Fruit fly (Drosophila melanogaster): ENCODE measurements around the gene CG3817.
A peak's percentile ranks its signal among the peaks of the same experiment; 100 is the strongest.

The CG3817 gene

DNA sequence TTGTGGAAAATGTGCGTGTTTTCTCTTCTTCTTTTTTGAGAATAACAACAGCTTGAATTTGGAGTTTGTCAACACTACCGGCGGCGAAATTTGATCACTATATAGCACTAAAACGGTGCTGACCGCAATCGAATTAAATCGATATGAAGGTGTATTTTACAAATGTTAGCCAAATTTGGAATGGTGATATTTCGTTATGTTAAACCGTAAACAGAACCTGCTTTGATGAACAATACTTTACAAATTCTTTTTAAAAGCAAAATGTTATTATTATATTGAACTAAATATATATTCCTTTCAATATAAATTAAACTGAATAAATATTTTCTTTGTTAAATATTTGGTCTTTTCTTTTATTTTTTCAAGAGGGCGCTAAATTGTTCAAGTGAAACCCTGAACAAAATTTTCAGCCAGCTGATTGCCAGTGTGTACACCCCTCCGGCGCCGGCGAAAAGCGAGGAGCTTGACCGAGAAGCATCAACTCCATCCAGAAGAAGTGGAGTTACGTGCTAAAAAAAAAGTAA is 12.5 kb upstream of the CG3817 start, which contains the start of the genes Rrp6, CG33331 and CG33332 (continued):
- TF ChIP-seq CG11247 (GFP tag; IDR thresholded peaks at IDR 0.05) (peak; percentile 65), exex (tag; optimal IDR thresholded peaks at IDR 0.05) (no peak), CG14014 (GFP tag; IDR thresholded peaks at IDR 0.05) (0 out of 2 replicates have a peak, but pooled peaks have one; percentile 23), fd102C (GFP tag; optimal IDR thresholded peaks at IDR 0.05) (no peak), oc (tag; optimal IDR thresholded peaks at IDR 0.05) (no peak), CG31365 (tag; optimal IDR thresholded peaks at IDR 0.05) (no peak), CG2712 (tag; optimal IDR thresholded peaks at IDR 0.05) (peak; percentile 78), CG10366 (GFP tag; IDR thresholded peaks at IDR 0.05) (peak; percentile 56), MTF-1 (GFP tag; optimal IDR thresholded peaks at IDR 0.05; ENCODE audit: borderline replicate concordance) (no peak), cwo (GFP tag; optimal IDR thresholded peaks at IDR 0.05) (peak; percentile 59), CG15479 (GFP tag; optimal IDR thresholded peaks at IDR 0.05) (no peak), CG34224 (GFP tag; IDR thresholded peaks at IDR 0.05; ENCODE audit: partially characterized antibody) (peak; percentile 80), CG11695 (GFP tag; IDR thresholded peaks at IDR 0.05) (peak; percentile 64; the same call in 2 of the 3 replicates), CG18619 (GFP tag; optimal IDR thresholded peaks at IDR 0.05) (peak; percentile 74), Scr (GFP tag; IDR thresholded peaks at IDR 0.05; ENCODE audit: partially characterized antibody) (peak; percentile 46), CG11560 (tag; IDR thresholded peaks at IDR 0.05) (no peak; the same call in 2 of the 3 replicates), Optix (GFP tag; IDR thresholded peaks at IDR 0.05) (no peak), emc (GFP tag; optimal IDR thresholded peaks at IDR 0.05) (no peak), phol (tag; optimal IDR thresholded peaks at IDR 0.05) (peak; percentile 80), vfl (GFP tag; optimal IDR thresholded peaks at IDR 0.05) (peak; percentile 61), CG32767 (GFP tag; IDR thresholded peaks at IDR 0.05) (no peak; the same call in 1 of the 2 replicates), br (optimal IDR thresholded peaks at IDR 0.05) (no peak), al (GFP tag; IDR thresholded peaks at IDR 0.05) (peak; percentile 54), zen (tag; optimal IDR thresholded peaks at IDR 0.05) (peak; percentile 35), CG32772 (GFP tag; IDR thresholded peaks at IDR 0.05) (peak; percentile 47), CG14860 (GFP tag; IDR thresholded peaks at IDR 0.05; ENCODE audit: partially characterized antibody) (no peak), Lim3 (GFP tag; IDR thresholded peaks at IDR 0.05) (no peak), CG6689 (GFP tag; IDR thresholded peaks at IDR 0.05) (peak; percentile 77), CG12391 (tag; optimal IDR thresholded peaks at IDR 0.05) (peak; percentile 83), Dp (GFP tag; optimal IDR thresholded peaks at IDR 0.05) (peak; percentile 53), insv (GFP tag; optimal IDR thresholded peaks at IDR 0.05) (peak in 1 of 2 experiments; percentile 28), CG10267 (tag; optimal IDR thresholded peaks at IDR 0.05) (peak; percentile 95), CG30020 (tag; optimal IDR thresholded peaks at IDR 0.05) (peak; percentile 74), CG17912 (GFP tag; optimal IDR thresholded peaks at IDR 0.05) (no peak), CG7963 (GFP tag; IDR thresholded peaks at IDR 0.05; ENCODE audit: partially characterized antibody) (no peak), tgo (GFP tag; IDR thresholded peaks at IDR 0.05) (peak; percentile 42; the same call in 2 of the 3 replicates), CG34376 (GFP tag; optimal IDR thresholded peaks at IDR 0.05) (peak; percentile 59), repo (GFP tag; optimal IDR thresholded peaks at IDR 0.05) (peak; percentile 22), unpg (GFP tag; optimal IDR thresholded peaks at IDR 0.05) (peak; percentile 70), CG3726 (GFP tag; IDR thresholded peaks at IDR 0.05) (no peak), Rx (GFP tag; IDR thresholded peaks at IDR 0.05) (no peak), CG17385 (GFP tag; optimal IDR thresholded peaks at IDR 0.05) (peak; percentile 98), MESR4 (GFP tag; optimal IDR thresholded peaks at IDR 0.05) (peak; percentile 46), kni (GFP tag; optimal IDR thresholded peaks at IDR 0.05) (no peak), PHDP (tag; optimal IDR thresholded peaks at IDR 0.05) (peak; percentile 71), pfk (GFP tag; optimal IDR thresholded peaks at IDR 0.05) (peak; percentile 22), CG10274 (GFP tag; optimal IDR thresholded peaks at IDR 0.05) (no peak), CG7556 (GFP tag; optimal IDR thresholded peaks at IDR 0.05) (peak; percentile 68), tll (GFP tag; optimal IDR thresholded peaks at IDR 0.05) (no peak)
